Fruit fly (Drosophila melanogaster) whole organism, pupa: ENCODE measurements around the gene CG4982.

Experiments
- CG10348 ChIP-seq: fragments of 200-800 bp; sonication (Bioruptor generic); IDR thresholded peaks from 2 replicates; pipeline ENCODE4 v1.3.6; 2022; ENCODE audit warnings: missing biosample characterization, missing genetic modification characterization
- CG12605 ChIP-seq: fragments of 200-800 bp; sonication (Bioruptor generic); IDR thresholded peaks from 2 replicates; pipeline ENCODE4 v1.3.6; 2022; ENCODE audit warnings: missing biosample characterization, missing genetic modification characterization
- EcR ChIP-seq: fragments of 200-800 bp; sonication (Bioruptor generic); optimal IDR thresholded peaks from 3 replicates; lab custom pipeline; 2019; ENCODE audit warnings: missing biosample characterization, missing genetic modification characterization, mild to moderate bottlenecking, moderate library complexity, missing genetic modification reagents
- Pif1A ChIP-seq: fragments of 200-800 bp; sonication (Bioruptor generic); optimal IDR thresholded peaks from 3 replicates; lab custom pipeline; 2016; ENCODE audit warnings: missing biosample characterization, missing genetic modification characterization

dm6 chr3L:16327776-16328175, 26.5 kb downstream of the CG4982 start, which contains the start of gene CG13038:
- TF ChIP-seq EcR (GFP tag; lab: Kevin White, UChicago) (no peak), Pif1A (no peak), CG10348 (GFP tag; lab: Robert Waterston, UW) (no peak), CG12605 (no peak)
